Worm (Caenorhabditis elegans) whole organism, mixed stage, embryonic: Measurements from ENCODE around the gene clec-173.

Source experiments
- M03D4.4 ChIP-seq: sonication (generic microtip); optimal IDR thresholded peaks from 2 replicates; lab custom pipeline; 2017; ENCODE audit warnings: mild to moderate bottlenecking, missing genetic modification characterization, missing compliant biosample characterization
- ceh-83 ChIP-seq: fragments of 200-800 bp; sonication (Bioruptor generic); optimal IDR thresholded peaks from 2 replicates; lab custom pipeline; 2018; ENCODE audit warnings: mild to moderate bottlenecking, missing genetic modification characterization, missing compliant biosample characterization
- lin-13 ChIP-seq: fragments of 150-350 bp; optimal IDR thresholded peaks from 2 replicates; lab custom pipeline; 2014; ENCODE audit warnings: missing biosample characterization, missing genetic modification characterization
- mab-5 ChIP-seq: fragments of 150-350 bp; optimal IDR thresholded peaks from 2 replicates; lab custom pipeline; 2014; ENCODE audit warnings: missing biosample characterization, missing genetic modification characterization
- nhr-12 ChIP-seq: fragments of 150-350 bp; optimal IDR thresholded peaks from 2 replicates; lab custom pipeline; 2014; ENCODE audit warnings: missing biosample characterization, missing genetic modification characterization
- nhr-237 ChIP-seq: fragments of 150-350 bp; optimal IDR thresholded peaks from 2 replicates; lab custom pipeline; 2014; ENCODE audit warnings: missing biosample characterization, missing genetic modification characterization
- pha-4 ChIP-seq: fragments of 150-350 bp; optimal IDR thresholded peaks from 2 replicates; lab custom pipeline; 2018; ENCODE audit warnings: missing biosample characterization, missing genetic modification reagents, missing genetic modification characterization
- sem-2 ChIP-seq: fragments of 200-800 bp; sonication (Bioruptor generic); optimal IDR thresholded peaks from 2 replicates; lab custom pipeline; 2018; ENCODE audit warnings: mild to moderate bottlenecking, missing genetic modification characterization, missing compliant biosample characterization
- snpc-4 ChIP-seq: fragments of 150-350 bp; optimal IDR thresholded peaks from 2 replicates; lab custom pipeline; 2014; ENCODE audit warnings: missing biosample characterization, missing genetic modification characterization
- ztf-11 ChIP-seq: fragments of 150-350 bp; optimal IDR thresholded peaks from 2 replicates; lab custom pipeline; 2014; ENCODE audit warnings: missing biosample characterization, missing genetic modification characterization

DNA sequence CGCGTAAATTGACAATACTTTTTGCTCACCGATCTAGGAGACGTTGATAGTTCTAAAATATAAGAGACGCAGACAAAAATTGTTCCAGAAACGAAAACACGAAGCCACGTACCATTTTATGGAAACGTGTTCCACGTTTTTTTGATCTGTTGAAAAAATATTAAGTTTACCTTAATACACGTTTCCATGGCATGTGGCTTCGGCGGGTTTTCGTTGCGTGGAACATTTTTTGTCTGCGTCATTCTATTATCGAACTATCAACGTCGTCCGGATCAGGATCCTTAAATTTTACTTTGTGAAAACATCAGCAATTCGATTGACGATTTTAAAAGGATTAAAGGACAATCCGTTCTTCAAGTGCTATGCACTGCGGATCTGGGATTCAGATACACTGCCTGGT is 1.8 kb downstream of the clec-173 start, which contains the start of gene T26C12.2:
- TF ChIP-seq lin-13 (no peak), pha-4 (tag; lab: Kevin White, UChicago) (no peak), M03D4.4 (tag; lab: Kevin White, UChicago) (no peak), nhr-12 (tag; lab: Kevin White, UChicago) (no peak), ztf-11 (no peak), nhr-237 (no peak), ceh-83 (no peak), mab-5 (tag; lab: Kevin White, UChicago) (no peak), sem-2 (GFP tag; lab: Kevin White, UChicago) (no peak), snpc-4 (tag; lab: Kevin White, UChicago) (no peak)
